Fruit fly (Drosophila melanogaster) whole organism, embryonic: Measurements from ENCODE around the gene CG12998.

Source experiments
- Aef1 ChIP-seq: fragments of 200-800 bp; sonication (Bioruptor generic); IDR thresholded peaks from 3 replicates; pipeline ENCODE4 v1.3.6; 2022; ENCODE audit warnings: missing biosample characterization, missing genetic modification characterization
- Bteb2 ChIP-seq: fragments of 200-800 bp; sonication (Bioruptor generic); optimal IDR thresholded peaks from 2 replicates; lab custom pipeline; 2016; ENCODE audit warnings: missing biosample characterization, missing genetic modification characterization
- CG10209 ChIP-seq: fragments of 200-800 bp; sonication (Bioruptor generic); optimal IDR thresholded peaks from 3 replicates; lab custom pipeline; 2017; ENCODE audit warnings: missing biosample characterization, mild to moderate bottlenecking, missing genetic modification characterization, missing genetic modification reagents
- CG10431 ChIP-seq: fragments of 200-800 bp; sonication (Bioruptor generic); optimal IDR thresholded peaks from 3 replicates; lab custom pipeline; 2018; ENCODE audit warnings: missing biosample characterization, mild to moderate bottlenecking, missing genetic modification characterization
- CG10543 ChIP-seq: fragments of 200-800 bp; sonication (Bioruptor generic); optimal IDR thresholded peaks from 3 replicates; lab custom pipeline; 2017; ENCODE audit warnings: missing biosample characterization, mild to moderate bottlenecking, missing genetic modification characterization, moderate library complexity
- CG12219 ChIP-seq: fragments of 200-800 bp; sonication (Bioruptor generic); optimal IDR thresholded peaks from 3 replicates; lab custom pipeline; 2018; ENCODE audit warnings: missing biosample characterization, mild to moderate bottlenecking, missing genetic modification characterization
- CG12299 ChIP-seq: fragments of 200-800 bp; sonication (Bioruptor generic); optimal IDR thresholded peaks from 2 replicates; lab custom pipeline; 2018; ENCODE audit warnings: missing biosample characterization, mild to moderate bottlenecking, missing genetic modification characterization
- CG13424 ChIP-seq: fragments of 200-800 bp; sonication (Bioruptor generic); optimal IDR thresholded peaks from 2 replicates; lab custom pipeline; 2019; ENCODE audit warnings: missing biosample characterization, mild to moderate bottlenecking, missing genetic modification characterization, moderate library complexity
- CG1647 ChIP-seq: fragments of 200-800 bp; sonication (Bioruptor generic); optimal IDR thresholded peaks from 3 replicates; lab custom pipeline; 2016; ENCODE audit warnings: missing biosample characterization, missing genetic modification characterization
- CG17912 ChIP-seq: fragments of 200-800 bp; sonication (Bioruptor generic); optimal IDR thresholded peaks from 2 replicates; lab custom pipeline; 2018; ENCODE audit warnings: missing biosample characterization, mild to moderate bottlenecking, missing genetic modification characterization
- CG2202 ChIP-seq: fragments of 200-800 bp; sonication (Bioruptor generic); optimal IDR thresholded peaks from 2 replicates; lab custom pipeline; 2018; ENCODE audit warnings: missing biosample characterization, mild to moderate bottlenecking, missing genetic modification characterization
- CG31224 ChIP-seq: fragments of 200-800 bp; sonication (Bioruptor generic); IDR thresholded peaks from 2 replicates; pipeline ENCODE4 v1.3.6; 2022; ENCODE audit warnings: missing biosample characterization, missing genetic modification characterization
- CG34224 ChIP-seq: fragments of 200-800 bp; sonication (Bioruptor generic); IDR thresholded peaks from 3 replicates; pipeline ENCODE4 v1.3.6; 2022; ENCODE audit warnings: missing biosample characterization, missing genetic modification characterization; ENCODE audit not compliant: partially characterized antibody
- CG4360 ChIP-seq: fragments of 200-800 bp; sonication (Bioruptor generic); IDR thresholded peaks from 2 replicates; pipeline ENCODE4 v1.3.6; 2022; ENCODE audit warnings: missing biosample characterization, missing genetic modification characterization
- CG5180 ChIP-seq: fragments of 200-800 bp; sonication (Bioruptor generic); optimal IDR thresholded peaks from 3 replicates; lab custom pipeline; 2017; ENCODE audit warnings: missing biosample characterization, missing genetic modification characterization, mild to moderate bottlenecking, moderate library complexity, missing genetic modification reagents
- CG6689 ChIP-seq: fragments of 200-800 bp; sonication (Bioruptor generic); IDR thresholded peaks from 2 replicates; pipeline ENCODE4 v1.3.6; 2022; ENCODE audit warnings: missing biosample characterization, missing genetic modification characterization
- CG7556 ChIP-seq: fragments of 200-800 bp; sonication (Bioruptor generic); optimal IDR thresholded peaks from 2 replicates; lab custom pipeline; 2017; ENCODE audit warnings: missing biosample characterization, mild to moderate bottlenecking, missing genetic modification characterization
- CG8290 ChIP-seq, 3 experiments: fragments of 200-800 bp; sonication (Bioruptor generic); optimal IDR thresholded peaks; 2 replicates each; lab custom pipeline; 2016 to 2019; ENCODE audit warnings: missing biosample characterization in 3 of 3, missing genetic modification characterization in 3 of 3, mild to moderate bottlenecking in 2 of 3, moderate library complexity in 1 of 3
- Chrac-16 ChIP-seq: fragments of 200-800 bp; sonication (Bioruptor generic); optimal IDR thresholded peaks from 3 replicates; lab custom pipeline; 2016; ENCODE audit warnings: missing biosample characterization, missing genetic modification characterization
- CrebB ChIP-seq: fragments of 200-800 bp; sonication (Bioruptor generic); optimal IDR thresholded peaks from 3 replicates; lab custom pipeline; 2018; ENCODE audit warnings: missing biosample characterization, mild to moderate bottlenecking, missing genetic modification characterization
- Dad ChIP-seq: fragments of 200-800 bp; sonication (Bioruptor generic); optimal IDR thresholded peaks from 3 replicates; lab custom pipeline; 2016; ENCODE audit warnings: missing biosample characterization, missing genetic modification characterization
- Dip2 ChIP-seq: fragments of 200-800 bp; sonication (Bioruptor generic); IDR thresholded peaks from 2 replicates; pipeline ENCODE4 v1.3.6; 2022; ENCODE audit warnings: missing biosample characterization, missing genetic modification characterization
- Hey ChIP-seq: fragments of 200-800 bp; sonication (Bioruptor generic); optimal IDR thresholded peaks from 3 replicates; lab custom pipeline; 2018; ENCODE audit warnings: missing biosample characterization, mild to moderate bottlenecking, missing genetic modification characterization
- Max ChIP-seq: fragments of 200-800 bp; sonication (Bioruptor generic); optimal IDR thresholded peaks from 2 replicates; lab custom pipeline; 2016; ENCODE audit warnings: missing biosample characterization, mild to moderate bottlenecking, missing genetic modification characterization
- Oaz ChIP-seq: fragments of 200-800 bp; sonication (Bioruptor generic); IDR thresholded peaks from 2 replicates; pipeline ENCODE4 v1.3.6; 2022; ENCODE audit warnings: missing biosample characterization, missing genetic modification characterization
- PHDP ChIP-seq: fragments of 200-800 bp; sonication (Bioruptor generic); optimal IDR thresholded peaks from 3 replicates; lab custom pipeline; 2018; ENCODE audit warnings: missing biosample characterization, mild to moderate bottlenecking, missing genetic modification characterization, moderate library complexity
- Vsx1 ChIP-seq: fragments of 200-800 bp; sonication (Bioruptor generic); optimal IDR thresholded peaks from 2 replicates; lab custom pipeline; 2017; ENCODE audit warnings: missing biosample characterization, mild to moderate bottlenecking, missing genetic modification characterization, missing genetic modification reagents
- ara ChIP-seq: fragments of 200-800 bp; sonication (Bioruptor generic); IDR thresholded peaks from 2 replicates; pipeline ENCODE4 v1.3.6; 2022; ENCODE audit warnings: missing biosample characterization, missing genetic modification characterization
- ash1 ChIP-seq: fragments of 200-800 bp; sonication (Bioruptor generic); optimal IDR thresholded peaks from 2 replicates; lab custom pipeline; 2018; ENCODE audit warnings: missing biosample characterization, mild to moderate bottlenecking, missing genetic modification characterization
- bsh ChIP-seq, 2 experiments: fragments of 200-800 bp; sonication (Bioruptor generic); optimal IDR thresholded peaks; 2 replicates each; lab custom pipeline; 2017 to 2018; ENCODE audit warnings: mild to moderate bottlenecking in 2 of 2, missing biosample characterization in 2 of 2, missing genetic modification characterization in 2 of 2, moderate library complexity in 1 of 2
- chm ChIP-seq: fragments of 200-800 bp; sonication (Bioruptor generic); IDR thresholded peaks from 2 replicates; pipeline ENCODE4 v1.3.6; 2022; ENCODE audit warnings: missing biosample characterization, missing genetic modification characterization
- crc ChIP-seq: fragments of 200-800 bp; sonication (Bioruptor generic); optimal IDR thresholded peaks from 2 replicates; lab custom pipeline; 2016; ENCODE audit warnings: missing biosample characterization, missing genetic modification characterization
- crol ChIP-seq: fragments of 200-800 bp; sonication (Bioruptor generic); IDR thresholded peaks from 2 replicates; pipeline ENCODE4 v1.3.6; 2022; ENCODE audit warnings: missing biosample characterization, missing genetic modification characterization
- dan ChIP-seq: fragments of 200-800 bp; sonication (Bioruptor generic); IDR thresholded peaks from 2 replicates; pipeline ENCODE4 v1.3.6; 2022; ENCODE audit warnings: missing biosample characterization, missing genetic modification characterization
- esg ChIP-seq: fragments of 200-800 bp; sonication (Bioruptor generic); conservative IDR thresholded peaks from 2 replicates; pipeline ENCODE4 v1.3.6; 2022; ENCODE audit warnings: missing biosample characterization, missing genetic modification characterization
- hth ChIP-seq: fragments of >200 bp; optimal IDR thresholded peaks from 2 replicates; lab custom pipeline; 2017; ENCODE audit warnings: inconsistent platforms
- knrl ChIP-seq: fragments of 200-800 bp; sonication (Bioruptor generic); IDR thresholded peaks from 3 replicates; pipeline ENCODE4 v1.3.6; 2022; ENCODE audit warnings: missing biosample characterization, missing genetic modification characterization; ENCODE audit not compliant: partially characterized antibody
- lov ChIP-seq, 2 experiments: fragments of 200-800 bp in 1 of 2; fragments of >200 bp in 1 of 2; sonication (Bioruptor generic) in 1 of 2; IDR thresholded peaks in 1 of 2; optimal IDR thresholded peaks in 1 of 2; 2 replicates in 1 of 2; 3 replicates in 1 of 2; pipeline versions ENCODE4 v1.3.6 to Lab custom; 2017 to 2022; ENCODE audit warnings: missing biosample characterization in 1 of 2, missing genetic modification characterization in 1 of 2
- pan ChIP-seq, 4 experiments: fragments of >200 bp in 3 of 4; fragments of 200-800 bp in 1 of 4; sonication (Bioruptor generic) in 1 of 4; optimal IDR thresholded peaks in 3 of 4; IDR thresholded peaks in 1 of 4; 2 replicates each; pipeline versions ENCODE4 v1.3.6 to Lab custom; 2017 to 2022; ENCODE audit warnings: missing biosample characterization in 2 of 4, missing genetic modification characterization in 2 of 4, mixed read lengths in 1 of 4
- phol ChIP-seq: fragments of 200-800 bp; sonication (Bioruptor generic); optimal IDR thresholded peaks from 3 replicates; lab custom pipeline; 2018; ENCODE audit warnings: missing biosample characterization, mild to moderate bottlenecking, missing genetic modification characterization, moderate library complexity
- pnt ChIP-seq: fragments of 200-800 bp; sonication (Bioruptor generic); optimal IDR thresholded peaks from 3 replicates; lab custom pipeline; 2016; ENCODE audit warnings: missing biosample characterization, missing genetic modification characterization
- prd ChIP-seq, 3 experiments: fragments of >200 bp in 2 of 3; fragments of 200-800 bp in 1 of 3; sonication (Bioruptor generic) in 1 of 3; optimal IDR thresholded peaks in 2 of 3; IDR thresholded peaks in 1 of 3; 2 replicates in 2 of 3; 3 replicates in 1 of 3; pipeline versions ENCODE4 v1.3.6 to Lab custom; 2017 to 2022; ENCODE audit warnings: missing biosample characterization in 1 of 3, missing genetic modification characterization in 1 of 3
- run ChIP-seq: fragments of 200-800 bp; sonication (Bioruptor generic); optimal IDR thresholded peaks from 3 replicates; lab custom pipeline; 2018; ENCODE audit warnings: missing biosample characterization, mild to moderate bottlenecking, missing genetic modification characterization
- sc ChIP-seq, 3 experiments: fragments of >200 bp in 2 of 3; fragments of 200-800 bp in 1 of 3; sonication (Bioruptor generic) in 1 of 3; optimal IDR thresholded peaks; 2 replicates in 2 of 3; 3 replicates in 1 of 3; lab custom pipeline; 2017; ENCODE audit warnings: mild to moderate bottlenecking in 1 of 3, missing biosample characterization in 1 of 3, missing genetic modification characterization in 1 of 3, missing genetic modification reagents in 1 of 3
- sob ChIP-seq: fragments of 200-800 bp; sonication (Bioruptor generic); IDR thresholded peaks from 2 replicates; pipeline ENCODE4 v1.3.6; 2022; ENCODE audit warnings: missing biosample characterization, missing genetic modification characterization
- tx ChIP-seq: fragments of 200-800 bp; sonication (Bioruptor generic); optimal IDR thresholded peaks from 2 replicates; lab custom pipeline; 2016; ENCODE audit warnings: missing biosample characterization, missing genetic modification characterization
- zf30C ChIP-seq: fragments of 200-800 bp; sonication (Bioruptor generic); optimal IDR thresholded peaks from 3 replicates; lab custom pipeline; 2018; ENCODE audit warnings: missing biosample characterization, mild to moderate bottlenecking, missing genetic modification characterization

CG12998 gene

DNA sequence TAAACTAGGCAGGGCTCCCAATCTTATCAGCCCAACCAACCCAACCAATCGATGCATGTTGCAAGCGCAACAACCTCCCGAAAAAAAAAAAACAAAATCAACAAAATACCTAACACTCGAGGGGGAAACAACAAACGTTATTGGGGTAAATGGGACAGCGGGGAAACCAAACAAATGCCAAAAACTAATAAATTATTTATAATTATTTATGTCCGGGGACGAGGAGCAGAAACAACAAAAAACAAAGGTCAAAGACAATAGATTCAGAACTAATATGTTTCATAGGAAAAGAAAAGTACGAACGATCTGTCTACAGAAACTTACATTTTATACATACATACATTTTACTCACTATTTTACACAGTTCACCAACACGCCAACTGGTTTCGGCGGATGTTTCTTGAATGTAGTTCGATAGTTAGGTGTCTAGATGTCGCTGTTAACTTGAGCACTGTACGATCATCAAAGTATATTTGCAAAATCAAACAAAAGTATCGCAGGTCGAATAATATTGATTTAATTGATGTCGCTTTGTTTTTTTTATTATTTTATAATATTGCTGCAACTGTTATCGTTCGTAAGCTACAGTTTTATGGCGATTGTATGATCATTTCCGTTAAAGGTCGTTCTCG lies 42.8 kb upstream of the CG12998 start (continued):
- TF ChIP-seq prd (optimal IDR thresholded peaks at IDR 0.05; lab: Kevin White, UChicago) (no peak), prd (GFP tag; IDR thresholded peaks at IDR 0.05; lab: Robert Waterston, UW) (no peak), CG17912 (no peak), knrl (GFP tag; lab: Robert Waterston, UW) (peak; percentile 48; the same call in 2 of the 3 replicates), CG4360 (GFP tag; lab: Robert Waterston, UW) (0 out of 2 replicates have a peak, but pooled peaks have one; percentile 13), Hey (no peak), CG2202 (tag; lab: Kevin White, UChicago) (no peak), Bteb2 (GFP tag; lab: Kevin White, UChicago) (no peak), CG1647 (GFP tag; lab: Kevin White, UChicago) (peak; percentile 4), Vsx1 (no peak), Oaz (GFP tag; lab: Robert Waterston, UW) (no peak), ash1 (GFP tag; lab: Kevin White, UChicago) (peak; percentile 15), CG8290 (GFP tag; optimal IDR thresholded peaks at IDR 0.05; lab: Kevin White, UChicago) (peak; percentile 61), CG8290 (tag; optimal IDR thresholded peaks at IDR 0.05; lab: Kevin White, UChicago) (peak; percentile 38 to 74), phol (no peak), sob (GFP tag; lab: Robert Waterston, UW) (peak; percentile 47; the same call in 1 of the 2 replicates), CG12219 (GFP tag; lab: Kevin White, UChicago) (no peak), CG13424 (tag; lab: Kevin White, UChicago) (peak; percentile 18), Aef1 (GFP tag; lab: Robert Waterston, UW) (no peak), run (tag; lab: Kevin White, UChicago) (no peak), CG6689 (GFP tag; lab: Robert Waterston, UW) (no peak), lov (optimal IDR thresholded peaks at IDR 0.05; lab: Kevin White, UChicago) (no peak), lov (GFP tag; IDR thresholded peaks at IDR 0.05; lab: Robert Waterston, UW) (no peak), CG12299 (tag; lab: Kevin White, UChicago) (no peak), Max (no peak), sc (optimal IDR thresholded peaks at IDR 0.05; lab: Kevin White, UChicago) (no peak), sc (GFP tag; optimal IDR thresholded peaks at IDR 0.05; lab: Kevin White, UChicago) (no peak), CG10431 (no peak), crc (GFP tag; lab: Kevin White, UChicago) (no peak), CG7556 (GFP tag; lab: Kevin White, UChicago) (no peak), dan (GFP tag; lab: Robert Waterston, UW) (no peak), esg (GFP tag; lab: Robert Waterston, UW) (no peak), Dip2 (peak; percentile 53; the same call in 1 of the 2 replicates), tx (GFP tag; lab: Kevin White, UChicago) (peak; percentile 4), CG31224 (no peak), bsh (GFP tag; optimal IDR thresholded peaks at IDR 0.05; lab: Kevin White, UChicago) (no peak), zf30C (no peak), ara (GFP tag; lab: Robert Waterston, UW) (no peak), Chrac-16 (GFP tag; lab: Kevin White, UChicago) (peak; percentile 35), CG5180 (no peak), chm (GFP tag; lab: Robert Waterston, UW) (0 out of 2 replicates have a peak, but pooled peaks have one; percentile 15), PHDP (tag; lab: Kevin White, UChicago) (no peak), pnt (peak; percentile 20), CrebB (tag; lab: Kevin White, UChicago) (no peak), CG10209 (GFP tag; lab: Kevin White, UChicago) (peak; percentile 32), CG10543 (GFP tag; lab: Kevin White, UChicago) (no peak), CG34224 (GFP tag; lab: Robert Waterston, UW) (no peak), crol (GFP tag; lab: Robert Waterston, UW) (no peak), pan (optimal IDR thresholded peaks at IDR 0.05; lab: Kevin White, UChicago) (no peak), pan (GFP tag; optimal IDR thresholded peaks at IDR 0.05 in 1 of 2, IDR thresholded peaks at IDR 0.05 in 1 of 2) (peak in 1 of 2 experiments; percentile 32), Dad (GFP tag; lab: Kevin White, UChicago) (no peak), hth (lab: Kevin White, UChicago) (no peak)
